Fruit fly (Drosophila melanogaster): Measurements from ENCODE around the gene Mettl2.

dm6 chr3L:1644920-1645567 is 6.0 kb upstream of the Mettl2 start, which contains the start of the genes alphaCOP and CG13919:
- TF ChIP-seq usp (GFP tag; optimal IDR thresholded peaks at IDR 0.05) (no peak), pan (optimal IDR thresholded peaks at IDR 0.05) (no peak), psq (optimal IDR thresholded peaks at IDR 0.05) (no peak), Dll (optimal IDR thresholded peaks at IDR 0.05) (no peak), EcR (GFP tag; optimal IDR thresholded peaks at IDR 0.05) (no peak)
